Worm (Caenorhabditis elegans) whole organism, midembryonic: Measurements from ENCODE around the gene mmcm-1.

Source experiments
- flt-1 ChIP-seq: fragments of 200-800 bp; sonication (Bioruptor generic); IDR thresholded peaks from 2 replicates; pipeline ENCODE4 v1.3.6; 2022; ENCODE audit warnings: missing genetic modification characterization, missing compliant biosample characterization
- ztf-29 ChIP-seq: fragments of 200-800 bp; sonication (Bioruptor generic); IDR thresholded peaks from 2 replicates; pipeline ENCODE4 v1.3.6; 2022; ENCODE audit warnings: missing genetic modification reagents, missing genetic modification characterization, missing compliant biosample characterization

DNA sequence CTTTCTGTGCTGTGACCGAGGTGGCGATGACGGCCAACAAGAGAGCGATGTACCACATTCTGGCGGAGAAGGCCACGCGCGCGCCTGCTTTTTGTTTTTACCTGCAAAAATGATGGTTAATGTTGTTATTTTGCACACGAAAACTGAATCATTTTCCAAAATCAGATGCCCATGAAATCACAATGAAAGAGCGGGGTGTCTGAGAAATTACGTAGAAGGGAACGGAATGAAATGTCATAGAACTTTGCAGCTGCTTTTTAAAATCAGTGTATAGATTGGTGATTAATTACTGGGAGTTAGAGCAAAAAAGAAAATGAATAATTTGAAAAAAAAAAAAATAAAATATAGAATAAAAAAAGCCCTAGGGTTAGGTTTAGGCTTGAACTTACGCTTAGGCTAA lies 28.3 kb upstream of the mmcm-1 start, which contains the start of gene npl-10:
- TF ChIP-seq ztf-29 (GFP tag; lab: Robert Waterston, UW) (no peak), flt-1 (no peak)
